Worm (Caenorhabditis elegans) whole organism, late embryonic: ENCODE results near the gene srr-3.

Experiments used
- lim-6 ChIP-seq: sonication (generic microtip); optimal IDR thresholded peaks from 2 replicates; lab custom pipeline; 2016; ENCODE audit warnings: missing genetic modification characterization, missing compliant biosample characterization
- lin-11 ChIP-seq: fragments of 200-800 bp; sonication (Bioruptor generic); optimal IDR thresholded peaks from 2 replicates; lab custom pipeline; 2018; ENCODE audit warnings: mild to moderate bottlenecking, missing genetic modification characterization, missing compliant biosample characterization
- mec-3 ChIP-seq: sonication (generic microtip); optimal IDR thresholded peaks from 2 replicates; lab custom pipeline; 2016; ENCODE audit warnings: borderline replicate concordance, missing genetic modification characterization, missing compliant biosample characterization
- nhr-232 ChIP-seq: sonication (generic microtip); optimal IDR thresholded peaks from 2 replicates; lab custom pipeline; 2016; ENCODE audit warnings: missing genetic modification characterization, missing compliant biosample characterization
- pag-3 ChIP-seq: sonication (generic microtip); optimal IDR thresholded peaks from 2 replicates; lab custom pipeline; 2016; ENCODE audit warnings: missing compliant biosample characterization, missing genetic modification characterization, borderline replicate concordance

DNA sequence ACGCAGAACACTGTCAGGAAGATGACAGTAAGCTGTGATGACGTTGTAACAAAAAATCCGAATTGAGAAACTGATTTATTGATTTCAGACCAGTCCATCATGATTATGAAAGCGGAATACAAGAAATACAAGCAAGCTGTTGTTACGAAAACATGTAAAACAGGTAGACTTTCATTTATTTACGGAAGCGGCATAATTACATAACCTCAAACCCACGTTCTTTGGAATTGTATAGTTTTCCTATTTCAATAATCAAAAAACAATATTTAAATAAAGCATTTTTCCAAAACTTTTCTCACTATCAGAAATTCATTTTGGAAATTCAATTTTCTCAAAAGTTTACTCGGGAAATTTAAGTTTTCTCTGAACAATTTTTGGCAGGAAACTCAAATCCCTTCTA lies 49.9 kb downstream of the srr-3 start, which contains the start of gene str-15:
- no peak for TF ChIP-seq pag-3 (tag; lab: Kevin White, UChicago)
- TF ChIP-seq lim-6 = no peak
- TF ChIP-seq lin-11 = no peak
- no peak for TF ChIP-seq nhr-232 (tag; lab: Kevin White, UChicago)
- TF ChIP-seq mec-3 (tag; lab: Kevin White, UChicago) = no peak
